Worm (Caenorhabditis elegans) whole organism, young adult: ENCODE measurements around the gene polq-1.

ENCODE experiments used
- F22D6.2 ChIP-seq: sonication (generic microtip); optimal IDR thresholded peaks from 2 replicates; lab custom pipeline; 2016; ENCODE audit warnings: mild to moderate bottlenecking, missing genetic modification characterization, missing compliant biosample characterization
- Y53G8AR.9 ChIP-seq: fragments of 200-800 bp; sonication (Bioruptor generic); conservative IDR thresholded peaks from 2 replicates; pipeline ENCODE4 v1.3.6; 2022; ENCODE audit warnings: missing genetic modification reagents, missing genetic modification characterization, missing compliant biosample characterization
- ama-1 ChIP-seq, 3 experiments: fragments of 150-350 bp in 1 of 3; sonication (generic microtip) in 2 of 3; optimal IDR thresholded peaks; 2 replicates each; lab custom pipeline; 2014 to 2018; ENCODE audit warnings: missing biosample characterization in 2 of 3, missing genetic modification characterization in 2 of 3, missing genetic modification reagents in 2 of 3
- attf-5 ChIP-seq: fragments of 200-800 bp; sonication (Bioruptor generic); optimal IDR thresholded peaks from 2 replicates; lab custom pipeline; 2018; ENCODE audit warnings: mild to moderate bottlenecking, missing genetic modification characterization, missing compliant biosample characterization
- cebp-1 ChIP-seq, 2 experiments: fragments of 200-800 bp in 1 of 2; sonication (Bioruptor generic) in 1 of 2; sonication (generic microtip) in 1 of 2; IDR thresholded peaks in 1 of 2; optimal IDR thresholded peaks in 1 of 2; 2 replicates each; pipeline versions ENCODE4 v1.3.6 to Lab custom; 2017 to 2022; ENCODE audit warnings: missing compliant biosample characterization in 2 of 2, missing genetic modification characterization in 2 of 2, mild to moderate bottlenecking in 1 of 2, missing genetic modification reagents in 1 of 2, moderate library complexity in 1 of 2
- egrh-3 ChIP-seq: fragments of 200-800 bp; sonication (Bioruptor generic); IDR thresholded peaks from 2 replicates; pipeline ENCODE4 v1.3.6; 2022; ENCODE audit warnings: missing genetic modification reagents, missing genetic modification characterization, missing compliant biosample characterization
- ets-4 ChIP-seq: fragments of 200-800 bp; sonication (Bioruptor generic); optimal IDR thresholded peaks from 2 replicates; lab custom pipeline; 2018; ENCODE audit warnings: mild to moderate bottlenecking, missing genetic modification characterization, missing compliant biosample characterization
- madf-6 ChIP-seq: fragments of 200-800 bp; sonication (Bioruptor generic); IDR thresholded peaks from 2 replicates; pipeline ENCODE4 v1.3.6; 2022; ENCODE audit warnings: missing genetic modification reagents, missing genetic modification characterization, missing compliant biosample characterization
- snpc-4 ChIP-seq, 5 experiments: fragments of 150-350 bp in 1 of 5; sonication (generic microtip) in 4 of 5; optimal IDR thresholded peaks; 2 replicates each; lab custom pipeline; 2014 to 2018; ENCODE audit warnings: missing genetic modification characterization in 5 of 5, missing biosample characterization in 3 of 5, antibody characterized with exemption in 2 of 5, mild to moderate bottlenecking in 2 of 5, missing compliant biosample characterization in 2 of 5, missing genotype in 2 of 5, moderate library complexity in 2 of 5, missing genetic modification reagents in 1 of 5
- tbx-9 ChIP-seq: sonication (generic microtip); optimal IDR thresholded peaks from 2 replicates; lab custom pipeline; 2016; ENCODE audit warnings: borderline replicate concordance, missing genetic modification characterization, inconsistent platforms, missing compliant biosample characterization
- unc-62 ChIP-seq: fragments of 150-350 bp; optimal IDR thresholded peaks from 2 replicates; lab custom pipeline; 2014; ENCODE audit warnings: missing biosample characterization, missing genetic modification reagents, missing genetic modification characterization
- ztf-26 ChIP-seq: sonication (generic microtip); optimal IDR thresholded peaks from 2 replicates; lab custom pipeline; 2017; ENCODE audit warnings: missing genetic modification characterization, missing compliant biosample characterization

DNA sequence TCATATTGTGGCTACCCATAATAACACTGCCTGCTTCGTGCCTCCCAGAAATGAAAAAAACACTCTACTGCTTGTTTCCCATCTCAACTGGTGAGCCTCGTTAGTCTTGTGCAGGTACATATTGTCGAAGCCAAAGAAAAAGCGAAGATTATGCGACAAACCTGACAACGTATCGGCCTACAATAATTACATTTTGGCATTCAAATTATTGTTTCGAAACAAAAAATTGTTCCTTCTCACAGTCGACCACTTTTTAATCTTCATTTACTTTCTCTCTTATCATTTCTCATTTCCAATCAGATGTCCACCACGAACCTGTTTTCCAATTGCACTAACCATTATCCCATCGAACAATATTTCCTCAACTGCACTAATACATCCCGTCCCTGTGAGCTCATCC is 59.9 kb downstream of the polq-1 start, which contains the start of gene B0244.15:
- TF ChIP-seq tbx-9 (tag; lab: Kevin White, UChicago) (no peak), snpc-4 (GFP tag; optimal IDR thresholded peaks at IDR 0.05; lab: Kevin White, UChicago) (no peak), snpc-4 (tag; optimal IDR thresholded peaks at IDR 0.05; lab: Kevin White, UChicago) (no peak), ets-4 (GFP tag; lab: Kevin White, UChicago) (no peak), egrh-3 (GFP tag; lab: Robert Waterston, UW) (no peak), ztf-26 (no peak), madf-6 (no peak), Y53G8AR.9 (GFP tag; lab: Robert Waterston, UW) (no peak), unc-62 (GFP tag; lab: Kevin White, UChicago) (no peak), cebp-1 (GFP tag; IDR thresholded peaks at IDR 0.05; lab: Robert Waterston, UW) (no peak), cebp-1 (tag; optimal IDR thresholded peaks at IDR 0.05; lab: Kevin White, UChicago) (no peak), ama-1 (optimal IDR thresholded peaks at IDR 0.05; lab: Kevin White, UChicago) (no peak), ama-1 (GFP tag; optimal IDR thresholded peaks at IDR 0.05; lab: Kevin White, UChicago) (no peak), attf-5 (no peak), F22D6.2 (tag; lab: Kevin White, UChicago) (no peak)
